Worm (Caenorhabditis elegans) whole organism, L2 larva: ENCODE measurements around the gene F47C12.8.

ENCODE experiments used
- F13H6.1 ChIP-seq: sonication (generic microtip); optimal IDR thresholded peaks from 2 replicates; lab custom pipeline; 2016; ENCODE audit warnings: missing genetic modification characterization, missing compliant biosample characterization
- nhr-11 ChIP-seq: fragments of 150-350 bp; optimal IDR thresholded peaks from 2 replicates; lab custom pipeline; 2014; ENCODE audit warnings: missing biosample characterization, missing genetic modification characterization

DNA sequence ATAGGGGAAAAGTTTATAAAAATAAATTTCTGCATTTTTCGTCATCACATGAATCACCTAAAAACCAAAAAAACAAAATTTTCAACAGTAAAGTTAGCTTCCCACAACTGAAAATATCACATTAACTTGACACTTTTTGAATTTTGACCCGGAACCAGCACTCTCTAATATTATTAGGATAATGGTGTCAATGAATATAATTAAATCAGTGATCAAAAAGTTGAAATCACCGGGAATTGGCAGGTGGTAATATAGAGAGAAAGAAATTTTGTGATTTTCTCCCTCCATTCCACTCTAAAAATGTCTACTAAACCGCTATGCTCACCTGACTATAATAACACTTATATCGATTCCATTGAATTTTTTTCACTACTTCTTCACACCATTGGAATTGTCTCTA, 18.9 kb downstream of the F47C12.8 start, which contains the start of gene srh-222:
- TF ChIP-seq nhr-11 (tag; lab: Kevin White, UChicago) (no peak), F13H6.1 (tag; lab: Kevin White, UChicago) (no peak)
